Worm (Caenorhabditis elegans) whole organism, midembryonic: ENCODE measurements around the gene nspb-10.

ENCODE experiments used
- T22C8.4 ChIP-seq: fragments of 200-800 bp; sonication (Bioruptor generic); IDR thresholded peaks from 2 replicates; pipeline ENCODE4 v1.3.6; 2022; ENCODE audit warnings: missing genetic modification characterization, missing compliant biosample characterization
- cog-1 ChIP-seq: sonication (generic microtip); optimal IDR thresholded peaks from 2 replicates; lab custom pipeline; 2016; ENCODE audit warnings: missing genetic modification characterization, missing compliant biosample characterization
- ref-1 ChIP-seq: fragments of 200-800 bp; sonication (Bioruptor generic); conservative IDR thresholded peaks from 2 replicates; pipeline ENCODE4 v1.3.6; 2022; ENCODE audit warnings: missing genetic modification reagents, missing genetic modification characterization, missing compliant biosample characterization
- tab-1 ChIP-seq: fragments of 200-800 bp; sonication (Bioruptor generic); IDR thresholded peaks from 2 replicates; pipeline ENCODE4 v1.3.6; 2022; ENCODE audit warnings: missing genetic modification characterization, missing compliant biosample characterization
- ztf-23 ChIP-seq: fragments of 200-800 bp; sonication (Bioruptor generic); IDR thresholded peaks from 2 replicates; pipeline ENCODE4 v1.3.6; 2022; ENCODE audit warnings: missing genetic modification reagents, missing genetic modification characterization, missing compliant biosample characterization
- ztf-29 ChIP-seq: fragments of 200-800 bp; sonication (Bioruptor generic); IDR thresholded peaks from 2 replicates; pipeline ENCODE4 v1.3.6; 2022; ENCODE audit warnings: missing genetic modification reagents, missing genetic modification characterization, missing compliant biosample characterization

- no peak for TF ChIP-seq ztf-29
- no peak for TF ChIP-seq tab-1 (GFP tag; lab: Robert Waterston, UW)
- no peak for TF ChIP-seq ztf-23 (GFP tag; lab: Robert Waterston, UW)
- TF ChIP-seq cog-1 (tag; lab: Kevin White, UChicago): no peak
- no peak for TF ChIP-seq T22C8.4
- no peak for TF ChIP-seq ref-1 (GFP tag; lab: Robert Waterston, UW)
These were observed 10.0 kb downstream of the nspb-10 start, which contains the start of gene nspb-7 for ce11 chrII:14578013-14578412.
